Worm (Caenorhabditis elegans) whole organism, late embryonic: ENCODE data around the gene sru-35.

ENCODE experiments used
- C08G9.2 ChIP-seq: sonication (generic microtip); optimal IDR thresholded peaks from 2 replicates; lab custom pipeline; 2016; ENCODE audit warnings: mild to moderate bottlenecking, missing genetic modification characterization, moderate library complexity, missing compliant biosample characterization
- K02D7.2 ChIP-seq: sonication (generic microtip); optimal IDR thresholded peaks from 2 replicates; lab custom pipeline; 2017; ENCODE audit warnings: mild to moderate bottlenecking, missing genetic modification characterization, missing compliant biosample characterization
- T23F11.4 ChIP-seq: fragments of 200-800 bp; sonication (Bioruptor generic); optimal IDR thresholded peaks from 2 replicates; lab custom pipeline; 2018; ENCODE audit warnings: mild to moderate bottlenecking, missing genetic modification characterization, missing compliant biosample characterization
- ahr-1 ChIP-seq: sonication (generic microtip); optimal IDR thresholded peaks from 2 replicates; lab custom pipeline; 2016; ENCODE audit warnings: missing genetic modification characterization, missing compliant biosample characterization
- ama-1 ChIP-seq: fragments of 150-350 bp; optimal IDR thresholded peaks from 2 replicates; lab custom pipeline; 2014
- ceh-14 ChIP-seq: sonication (generic microtip); optimal IDR thresholded peaks from 2 replicates; lab custom pipeline; 2016; ENCODE audit warnings: missing genotype, missing genetic modification characterization, missing compliant biosample characterization
- ceh-18 ChIP-seq: sonication (generic microtip); optimal IDR thresholded peaks from 2 replicates; lab custom pipeline; 2016; ENCODE audit warnings: missing genetic modification characterization, missing compliant biosample characterization
- ceh-19 ChIP-seq: fragments of 200-800 bp; sonication (Bioruptor generic); optimal IDR thresholded peaks from 2 replicates; lab custom pipeline; 2018; ENCODE audit warnings: mild to moderate bottlenecking, missing genetic modification characterization, missing compliant biosample characterization
- ceh-24 ChIP-seq: sonication (generic microtip); optimal IDR thresholded peaks from 2 replicates; lab custom pipeline; 2016; ENCODE audit warnings: mild to moderate bottlenecking, missing genetic modification characterization, missing compliant biosample characterization
- ceh-30 ChIP-seq: fragments of 150-350 bp; optimal IDR thresholded peaks from 2 replicates; lab custom pipeline; 2014; ENCODE audit warnings: missing biosample characterization, missing genetic modification characterization
- ceh-31 ChIP-seq: sonication (generic microtip); optimal IDR thresholded peaks from 2 replicates; lab custom pipeline; 2016; ENCODE audit warnings: missing genetic modification characterization, missing compliant biosample characterization
- ceh-45 ChIP-seq: fragments of 200-800 bp; sonication (Bioruptor generic); IDR thresholded peaks from 2 replicates; pipeline ENCODE4 v1.3.6; 2022; ENCODE audit warnings: missing genetic modification reagents, missing genetic modification characterization, missing compliant biosample characterization
- ceh-48 ChIP-seq: sonication (generic microtip); optimal IDR thresholded peaks from 2 replicates; lab custom pipeline; 2016; ENCODE audit warnings: missing genetic modification characterization, inconsistent platforms, missing compliant biosample characterization
- dmd-4 ChIP-seq: sonication (generic microtip); optimal IDR thresholded peaks from 2 replicates; lab custom pipeline; 2016; ENCODE audit warnings: borderline replicate concordance, missing genetic modification characterization, missing compliant biosample characterization
- dve-1 ChIP-seq: sonication (generic microtip); optimal IDR thresholded peaks from 2 replicates; lab custom pipeline; 2017; ENCODE audit warnings: antibody characterized with exemption, mild to moderate bottlenecking, missing genetic modification characterization, missing compliant biosample characterization
- elt-2 ChIP-seq: sonication (generic microtip); optimal IDR thresholded peaks from 2 replicates; lab custom pipeline; 2016; ENCODE audit warnings: missing genetic modification reagents, missing genetic modification characterization, missing compliant biosample characterization
- elt-4 ChIP-seq: sonication (generic microtip); optimal IDR thresholded peaks from 2 replicates; lab custom pipeline; 2016; ENCODE audit warnings: missing genetic modification characterization, missing compliant biosample characterization
- ets-4 ChIP-seq: sonication (generic microtip); optimal IDR thresholded peaks from 2 replicates; lab custom pipeline; 2016; ENCODE audit warnings: missing genetic modification characterization, missing compliant biosample characterization
- hlh-30 ChIP-seq: sonication (generic microtip); optimal IDR thresholded peaks from 2 replicates; lab custom pipeline; 2017; ENCODE audit warnings: antibody characterized with exemption, missing genetic modification characterization, missing compliant biosample characterization; ENCODE audit not compliant: insufficient read depth
- nfya-1 ChIP-seq: sonication (generic microtip); optimal IDR thresholded peaks from 2 replicates; lab custom pipeline; 2017; ENCODE audit warnings: missing genetic modification characterization, mild to moderate bottlenecking, missing compliant biosample characterization, antibody characterized with exemption, moderate library complexity
- nhr-11 ChIP-seq: fragments of 150-350 bp; optimal IDR thresholded peaks from 2 replicates; lab custom pipeline; 2014; ENCODE audit warnings: missing biosample characterization, missing genetic modification characterization
- odd-2 ChIP-seq: sonication (generic microtip); optimal IDR thresholded peaks from 2 replicates; lab custom pipeline; 2017; ENCODE audit warnings: antibody characterized with exemption, mild to moderate bottlenecking, missing genetic modification characterization, missing compliant biosample characterization
- pag-3 ChIP-seq: sonication (generic microtip); optimal IDR thresholded peaks from 2 replicates; lab custom pipeline; 2016; ENCODE audit warnings: missing compliant biosample characterization, missing genetic modification characterization, borderline replicate concordance
- pat-9 ChIP-seq: fragments of 200-800 bp; sonication (Bioruptor generic); optimal IDR thresholded peaks from 2 replicates; lab custom pipeline; 2018; ENCODE audit warnings: mild to moderate bottlenecking, missing genetic modification characterization, moderate library complexity, missing compliant biosample characterization
- pax-1 ChIP-seq: fragments of 150-350 bp; optimal IDR thresholded peaks from 2 replicates; lab custom pipeline; 2014; ENCODE audit warnings: missing biosample characterization, missing genetic modification characterization
- pha-2 ChIP-seq: sonication (generic microtip); optimal IDR thresholded peaks from 2 replicates; lab custom pipeline; 2017; ENCODE audit warnings: mild to moderate bottlenecking, missing genetic modification characterization, missing compliant biosample characterization
- ref-2 ChIP-seq: sonication (generic microtip); optimal IDR thresholded peaks from 2 replicates; lab custom pipeline; 2016; ENCODE audit warnings: missing genetic modification characterization, missing compliant biosample characterization
- rnt-1 ChIP-seq: sonication (generic microtip); optimal IDR thresholded peaks from 2 replicates; lab custom pipeline; 2016; ENCODE audit warnings: missing genetic modification characterization, missing compliant biosample characterization
- sox-2 ChIP-seq: fragments of 200-800 bp; sonication (Bioruptor generic); IDR thresholded peaks from 2 replicates; pipeline ENCODE4 v1.3.6; 2022; ENCODE audit warnings: missing genetic modification reagents, missing genetic modification characterization, missing compliant biosample characterization
- sox-4 ChIP-seq: sonication (generic microtip); optimal IDR thresholded peaks from 2 replicates; lab custom pipeline; 2017; ENCODE audit warnings: mild to moderate bottlenecking, missing genetic modification characterization, inconsistent platforms, missing compliant biosample characterization
- tbx-7 ChIP-seq: sonication (generic microtip); optimal IDR thresholded peaks from 2 replicates; lab custom pipeline; 2016; ENCODE audit warnings: missing genotype, missing genetic modification characterization, missing compliant biosample characterization
- ttx-3 ChIP-seq: sonication (generic microtip); optimal IDR thresholded peaks from 2 replicates; lab custom pipeline; 2016; ENCODE audit warnings: missing genetic modification reagents, missing genetic modification characterization, missing compliant biosample characterization
- unc-42 ChIP-seq: sonication (generic microtip); optimal IDR thresholded peaks from 2 replicates; lab custom pipeline; 2016; ENCODE audit warnings: missing genotype, missing genetic modification characterization, missing compliant biosample characterization
- zip-5 ChIP-seq: sonication (generic microtip); optimal IDR thresholded peaks from 2 replicates; lab custom pipeline; 2016; ENCODE audit warnings: missing genetic modification characterization, missing compliant biosample characterization
- ztf-16 ChIP-seq: sonication (generic microtip); optimal IDR thresholded peaks from 2 replicates; lab custom pipeline; 2017; ENCODE audit warnings: missing genetic modification characterization, missing compliant biosample characterization

Gene sru-35

DNA sequence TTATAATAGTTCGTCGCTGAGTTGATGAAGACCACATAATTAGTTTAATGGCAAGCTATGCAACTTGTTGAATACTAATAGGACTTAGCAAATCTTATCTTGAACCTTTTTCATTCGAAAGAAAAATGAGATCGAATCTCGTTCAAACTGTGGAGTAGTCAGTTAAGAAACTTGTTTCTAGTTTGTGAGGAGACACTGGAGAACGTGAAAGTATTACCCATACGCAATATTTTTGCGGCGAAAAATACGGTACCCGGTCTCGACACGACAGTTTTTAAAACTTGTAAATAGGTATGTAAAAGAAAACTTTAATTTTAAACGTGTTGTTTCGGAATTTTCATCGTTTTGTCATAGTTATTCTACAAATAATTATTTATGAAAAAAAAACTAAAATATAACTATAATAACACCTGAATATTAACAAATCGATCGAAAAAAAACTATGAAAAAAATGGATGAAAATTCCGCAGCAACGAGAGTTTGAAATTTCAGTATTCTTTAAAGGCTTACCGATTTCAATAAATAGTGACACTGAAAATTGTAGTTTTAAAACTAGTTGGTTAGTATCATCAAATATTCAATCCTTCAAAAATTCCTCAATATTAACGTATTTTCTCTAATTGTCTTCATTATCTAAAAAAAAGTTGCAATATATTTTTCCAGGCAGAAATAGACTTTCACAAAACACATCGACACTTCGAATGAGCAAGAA, 44.3 kb downstream of the sru-35 start, which contains the start of the genes F20C5.7 and parg-1:
Gene F20C5.7 (minus strand): TSS at position 101 of the 712 bp plus-strand sequence.
Gene parg-1 (plus strand): TSS at position 662 of the 712 bp plus-strand sequence.
- no peak for TF ChIP-seq pha-2 (tag; lab: Kevin White, UChicago)
- TF ChIP-seq tbx-7 (tag; lab: Kevin White, UChicago) = no peak
- TF ChIP-seq elt-4 (tag; lab: Kevin White, UChicago) = no peak
- no peak for TF ChIP-seq K02D7.2 (tag; lab: Kevin White, UChicago)
- TF ChIP-seq pag-3 = no peak
- TF ChIP-seq nhr-11 (tag; lab: Kevin White, UChicago) = no peak
- no peak for TF ChIP-seq ceh-19
- TF ChIP-seq rnt-1 (tag; lab: Kevin White, UChicago) = no peak
- TF ChIP-seq sox-2 (GFP tag; lab: Robert Waterston, UW) = no peak
- TF ChIP-seq ref-2 (tag; lab: Kevin White, UChicago) = no peak
- no peak for TF ChIP-seq ceh-48
- no peak for TF ChIP-seq ceh-30 (tag; lab: Kevin White, UChicago)
- TF ChIP-seq ceh-18 (tag; lab: Kevin White, UChicago) = no peak
- no peak for TF ChIP-seq ceh-14

ce11 chrIV:8743654-8744332, 46.3 kb downstream of the sru-35 start, which contains the start of gene F21D5.7:
TSS of gene F21D5.7 (minus strand) at chrIV:8743704.
- TF ChIP-seq elt-2 (tag; lab: Kevin White, UChicago) (no peak), dmd-4 (tag; lab: Kevin White, UChicago) (no peak), C08G9.2 (tag; lab: Kevin White, UChicago) (no peak), ets-4 (tag; lab: Kevin White, UChicago) (peak; percentile 6), hlh-30 (tag; lab: Kevin White, UChicago) (peak; percentile 38), nfya-1 (peak; percentile 46), ceh-31 (tag; lab: Kevin White, UChicago) (no peak), unc-42 (tag; lab: Kevin White, UChicago) (peak; percentile 6)
- TF ChIP-seq, all 69 proteins: peak for 4

- TF ChIP-seq ama-1 (lab: Kevin White, UChicago) = no peak
- TF ChIP-seq ref-2 (tag; lab: Kevin White, UChicago) = no peak
- TF ChIP-seq nfya-1 = no peak
- no peak for TF ChIP-seq tbx-7 (tag; lab: Kevin White, UChicago)
- no peak for TF ChIP-seq pax-1 (tag; lab: Kevin White, UChicago)
- TF ChIP-seq ahr-1 (tag; lab: Kevin White, UChicago) = no peak
These were observed 49.0 kb downstream of the sru-35 start, which contains the start of gene F21D5.6 for ce11 chrIV:8740952-8741438. TSS of gene F21D5.6 (minus strand) at chrIV:8741388.

DNA sequence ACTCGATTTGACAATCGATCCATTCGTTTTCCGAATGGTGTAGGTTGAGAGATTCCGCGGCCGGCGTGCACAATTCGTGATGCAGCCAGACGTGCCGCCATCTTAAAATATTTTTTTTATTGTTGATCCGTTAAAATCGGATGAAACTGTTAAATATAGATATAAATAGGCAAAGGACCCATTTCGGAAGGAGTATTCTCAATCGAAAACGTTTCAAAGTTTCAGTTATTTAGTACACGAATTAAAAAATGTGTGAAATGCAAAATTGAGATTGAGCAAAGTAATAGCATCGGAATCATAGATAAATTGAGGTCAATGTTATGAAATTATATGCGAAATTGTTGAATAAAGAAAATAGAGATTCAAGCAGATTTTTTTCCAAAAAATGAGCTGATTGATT, 50.1 kb downstream of the sru-35 start, which contains the start of gene mrps-33:
Gene mrps-33 (minus strand): TSS at position 101 of the 400 bp plus-strand sequence.
- TF ChIP-seq T23F11.4 (GFP tag; lab: Kevin White, UChicago) = no peak
- no peak for TF ChIP-seq pag-3
- TF ChIP-seq odd-2 (tag; lab: Kevin White, UChicago) = no peak
- TF ChIP-seq ttx-3 (tag; lab: Kevin White, UChicago) = no peak
- no peak for TF ChIP-seq tbx-7 (tag; lab: Kevin White, UChicago)
- no peak for TF ChIP-seq ref-2 (tag; lab: Kevin White, UChicago)
- no peak for TF ChIP-seq zip-5 (tag; lab: Kevin White, UChicago)
- no peak for TF ChIP-seq ceh-48
- TF ChIP-seq pha-2 (tag; lab: Kevin White, UChicago) = no peak
- TF ChIP-seq sox-4 (tag; lab: Kevin White, UChicago) = no peak
- no peak for TF ChIP-seq unc-42 (tag; lab: Kevin White, UChicago)
- TF ChIP-seq pat-9 (tag; lab: Kevin White, UChicago) = no peak
- no peak for TF ChIP-seq elt-2 (tag; lab: Kevin White, UChicago)
- TF ChIP-seq ceh-14 = no peak
- no peak for TF ChIP-seq ceh-45 (GFP tag; lab: Robert Waterston, UW)
- no peak for TF ChIP-seq ceh-24 (tag; lab: Kevin White, UChicago)
- TF ChIP-seq ztf-16 (tag; lab: Kevin White, UChicago) = no peak
- no peak for TF ChIP-seq dve-1
